Worm (Caenorhabditis elegans): ENCODE measurements around the gene unc-41.

DNA sequence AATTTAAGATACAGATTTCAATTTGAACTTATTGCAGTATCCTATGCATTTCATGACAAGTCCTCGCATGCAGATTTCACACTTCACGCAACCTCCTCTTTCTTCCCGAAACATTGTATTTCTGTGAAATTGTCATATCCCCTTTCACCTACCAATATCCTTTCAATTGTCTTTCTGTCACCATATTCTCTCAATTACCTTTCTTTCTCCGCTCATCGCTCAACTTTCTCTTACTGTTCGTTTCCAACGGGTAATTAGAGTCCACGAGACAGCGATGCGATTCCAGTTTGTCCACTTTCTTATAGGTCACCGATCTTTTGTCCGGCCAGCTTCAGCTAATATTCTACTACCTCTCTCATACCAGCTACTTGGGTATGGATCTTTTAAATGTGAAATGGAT is 23.6 kb downstream of the unc-41 start, which contains the start of gene mam-5:
- no peak for TF ChIP-seq klf-2 (GFP tag; conservative IDR thresholded peaks at IDR 0.05)
- TF ChIP-seq T22C8.4 (GFP tag; IDR thresholded peaks at IDR 0.05), result no peak
- TF ChIP-seq med-1 (GFP tag; optimal IDR thresholded peaks at IDR 0.05; ENCODE audit: insufficient read depth), result no peak
- no peak for TF ChIP-seq cog-1 (tag; optimal IDR thresholded peaks at IDR 0.05)
- no peak for TF ChIP-seq ztf-29 (GFP tag; IDR thresholded peaks at IDR 0.05)
- TF ChIP-seq tab-1 (GFP tag; IDR thresholded peaks at IDR 0.05), result no peak
- no peak for TF ChIP-seq ref-1 (GFP tag; conservative IDR thresholded peaks at IDR 0.05)
- TF ChIP-seq flt-1 (GFP tag; IDR thresholded peaks at IDR 0.05), result no peak
